Fruit fly (Drosophila melanogaster) whole organism, wandering third instar larva: ENCODE measurements around the gene dpr16.

Experiments used
- Abd-B ChIP-seq: fragments of >200 bp; optimal IDR thresholded peaks from 2 replicates; lab custom pipeline; 2017; ENCODE audit warnings: missing biosample characterization, missing genetic modification characterization
- CG32264 ChIP-seq: fragments of 200-800 bp; sonication (Bioruptor generic); optimal IDR thresholded peaks from 2 replicates; lab custom pipeline; 2016; ENCODE audit warnings: missing biosample characterization, missing genetic modification characterization
- CG9705 ChIP-seq: fragments of 200-800 bp; sonication (Bioruptor generic); optimal IDR thresholded peaks from 2 replicates; lab custom pipeline; 2018; ENCODE audit warnings: missing biosample characterization, mild to moderate bottlenecking, missing genetic modification characterization
- CrebA ChIP-seq: fragments of 200-800 bp; sonication (Bioruptor generic); optimal IDR thresholded peaks from 2 replicates; lab custom pipeline; 2016; ENCODE audit warnings: missing biosample characterization, mild to moderate bottlenecking, missing genetic modification characterization, borderline replicate concordance
- Dfd ChIP-seq: fragments of >200 bp; optimal IDR thresholded peaks from 2 replicates; lab custom pipeline; 2017; ENCODE audit warnings: missing biosample characterization, missing genetic modification characterization
- Dif ChIP-seq: fragments of 200-275, 200-300 bp; sonication (Bioruptor generic); optimal IDR thresholded peaks from 2 replicates; lab custom pipeline; 2018; ENCODE audit warnings: missing biosample characterization, missing genetic modification characterization; ENCODE audit not compliant: partially characterized antibody
- GATAd ChIP-seq: sonication (Bioruptor generic); optimal IDR thresholded peaks from 2 replicates; lab custom pipeline; 2016; ENCODE audit warnings: missing biosample characterization, missing genetic modification characterization
- HLH106 ChIP-seq: fragments of 200-800 bp; optimal IDR thresholded peaks from 3 replicates; lab custom pipeline; 2019; ENCODE audit warnings: missing biosample characterization, mild to moderate bottlenecking, missing genetic modification characterization, moderate library complexity
- Hnf4 ChIP-seq: fragments of 200-800 bp; sonication (Bioruptor generic); optimal IDR thresholded peaks from 2 replicates; lab custom pipeline; 2016; ENCODE audit warnings: missing biosample characterization, mild to moderate bottlenecking, missing genetic modification characterization
- Hr78 ChIP-seq: fragments of >200 bp; optimal IDR thresholded peaks from 2 replicates; lab custom pipeline; 2017; ENCODE audit warnings: missing biosample characterization, missing genetic modification characterization
- Hr83 ChIP-seq: fragments of 200-300 bp; sonication (Bioruptor generic); optimal IDR thresholded peaks from 2 replicates; lab custom pipeline; 2016; ENCODE audit warnings: missing biosample characterization, mild to moderate bottlenecking, missing genetic modification characterization, moderate library complexity; ENCODE audit not compliant: poor library complexity, severe bottlenecking
- Jra ChIP-seq: sonication (Bioruptor generic); optimal IDR thresholded peaks from 2 replicates; lab custom pipeline; 2016; ENCODE audit warnings: missing biosample characterization, missing genetic modification characterization
- Mio ChIP-seq: sonication (Bioruptor generic); optimal IDR thresholded peaks from 2 replicates; lab custom pipeline; 2016; ENCODE audit warnings: missing biosample characterization, missing genetic modification characterization
- Myc ChIP-seq: fragments of >200 bp; optimal IDR thresholded peaks from 2 replicates; lab custom pipeline; 2017
- N ChIP-seq: fragments of >200 bp; optimal IDR thresholded peaks from 2 replicates; lab custom pipeline; 2018; ENCODE audit warnings: missing biosample characterization, missing external identifiers, missing genetic modification characterization
- OdsH ChIP-seq: fragments of 200-800 bp; sonication (Bioruptor generic); optimal IDR thresholded peaks from 2 replicates; lab custom pipeline; 2016; ENCODE audit warnings: missing biosample characterization, mild to moderate bottlenecking, missing genetic modification characterization
- Rel ChIP-seq, 2 experiments: fragments of 200-800 bp; sonication (Bioruptor generic) in 1 of 2; optimal IDR thresholded peaks; 2 replicates in 1 of 2; 3 replicates in 1 of 2; lab custom pipeline; 2016 to 2019; ENCODE audit warnings: mild to moderate bottlenecking in 2 of 2, missing biosample characterization in 2 of 2, missing genetic modification characterization in 2 of 2, moderate library complexity in 1 of 2
- Sp1 ChIP-seq: fragments of 200-800 bp; sonication (Bioruptor generic); optimal IDR thresholded peaks from 3 replicates; lab custom pipeline; 2019; ENCODE audit warnings: missing biosample characterization, mild to moderate bottlenecking, missing genetic modification characterization, moderate library complexity
- Vsx2 ChIP-seq: fragments of 200-300, 225-300 bp; sonication (Bioruptor generic); optimal IDR thresholded peaks from 2 replicates; lab custom pipeline; 2018; ENCODE audit warnings: missing biosample characterization, missing genetic modification characterization; ENCODE audit not compliant: partially characterized antibody
- br ChIP-seq: fragments of 200-800 bp; sonication (Bioruptor generic); optimal IDR thresholded peaks from 2 replicates; lab custom pipeline; 2016; ENCODE audit warnings: missing biosample characterization, missing genetic modification characterization
- brk ChIP-seq: fragments of 200-800 bp; sonication (Bioruptor generic); optimal IDR thresholded peaks from 2 replicates; lab custom pipeline; 2016; ENCODE audit warnings: missing biosample characterization, mild to moderate bottlenecking, missing genetic modification characterization
- dl ChIP-seq, 2 experiments: fragments of 175-275, 200-275 bp in 1 of 2; fragments of 200-275 bp in 1 of 2; sonication (Bioruptor generic); optimal IDR thresholded peaks; lab custom pipeline; 2018; ENCODE audit warnings: mild to moderate bottlenecking in 2 of 2, missing biosample characterization in 2 of 2, missing genetic modification characterization in 2 of 2, moderate library complexity in 2 of 2; ENCODE audit not compliant: partially characterized antibody in 2 of 2, insufficient read depth in 1 of 2
- dmrt93B ChIP-seq: fragments of 200-800 bp; sonication (Bioruptor generic); optimal IDR thresholded peaks from 2 replicates; lab custom pipeline; 2018; ENCODE audit warnings: missing biosample characterization, mild to moderate bottlenecking, missing genetic modification characterization
- dsf ChIP-seq: sonication (Bioruptor generic); optimal IDR thresholded peaks from 2 replicates; lab custom pipeline; 2016; ENCODE audit warnings: missing biosample characterization, missing genetic modification characterization, borderline replicate concordance
- ey ChIP-seq: fragments of 200-800 bp; sonication (Bioruptor generic); optimal IDR thresholded peaks from 2 replicates; lab custom pipeline; 2016; ENCODE audit warnings: missing biosample characterization, missing genetic modification characterization
- foxo ChIP-seq, 2 experiments: fragments of 200-800 bp; sonication (Bioruptor generic); optimal IDR thresholded peaks; 2 replicates in 1 of 2; 3 replicates in 1 of 2; lab custom pipeline; 2016 to 2017; ENCODE audit warnings: missing biosample characterization in 2 of 2, missing genetic modification characterization in 2 of 2
- fru ChIP-seq: fragments of 200-800 bp; sonication (Bioruptor generic); optimal IDR thresholded peaks from 3 replicates; lab custom pipeline; 2016; ENCODE audit warnings: missing biosample characterization, mild to moderate bottlenecking, missing genetic modification characterization
- h ChIP-seq: fragments of 200-800 bp; sonication (Bioruptor generic); optimal IDR thresholded peaks from 3 replicates; lab custom pipeline; 2016; ENCODE audit warnings: missing biosample characterization, mild to moderate bottlenecking, missing genetic modification characterization
- jim ChIP-seq: fragments of 175-275, 200-325 bp; sonication (Bioruptor generic); optimal IDR thresholded peaks from 2 replicates; lab custom pipeline; 2016; ENCODE audit warnings: missing biosample characterization, mild to moderate bottlenecking, missing genetic modification characterization
- lola ChIP-seq: fragments of >200 bp; optimal IDR thresholded peaks from 2 replicates; lab custom pipeline; 2017; ENCODE audit warnings: missing biosample characterization, missing genetic modification characterization
- pan ChIP-seq: fragments of >200 bp; optimal IDR thresholded peaks from 2 replicates; lab custom pipeline; 2017
- psq ChIP-seq: fragments of 200-800 bp; sonication (Bioruptor generic); optimal IDR thresholded peaks from 3 replicates; lab custom pipeline; 2017; ENCODE audit warnings: missing biosample characterization, mild to moderate bottlenecking, missing genetic modification characterization, moderate library complexity
- rgr ChIP-seq: fragments of 200-800 bp; sonication (Bioruptor generic); optimal IDR thresholded peaks from 3 replicates; lab custom pipeline; 2016; ENCODE audit warnings: missing biosample characterization, mild to moderate bottlenecking, missing genetic modification characterization
- sage ChIP-seq: fragments of 200-800 bp; sonication (Bioruptor generic); optimal IDR thresholded peaks from 2 replicates; lab custom pipeline; 2016; ENCODE audit warnings: missing biosample characterization, mild to moderate bottlenecking, missing genetic modification characterization
- sv ChIP-seq: fragments of 200-800 bp; sonication (Bioruptor generic); optimal IDR thresholded peaks from 3 replicates; lab custom pipeline; 2016; ENCODE audit warnings: missing biosample characterization, missing genetic modification characterization
- tai ChIP-seq: sonication (Bioruptor generic); optimal IDR thresholded peaks from 2 replicates; lab custom pipeline; 2016; ENCODE audit warnings: missing biosample characterization, missing genetic modification characterization
- usp ChIP-seq: fragments of >200 bp; optimal IDR thresholded peaks from 2 replicates; lab custom pipeline; 2017; ENCODE audit warnings: missing biosample characterization, missing genetic modification characterization
- woc ChIP-seq: sonication (Bioruptor generic); optimal IDR thresholded peaks from 2 replicates; lab custom pipeline; 2016; ENCODE audit warnings: missing biosample characterization, mild to moderate bottlenecking, missing genetic modification characterization

The dpr16 gene

DNA sequence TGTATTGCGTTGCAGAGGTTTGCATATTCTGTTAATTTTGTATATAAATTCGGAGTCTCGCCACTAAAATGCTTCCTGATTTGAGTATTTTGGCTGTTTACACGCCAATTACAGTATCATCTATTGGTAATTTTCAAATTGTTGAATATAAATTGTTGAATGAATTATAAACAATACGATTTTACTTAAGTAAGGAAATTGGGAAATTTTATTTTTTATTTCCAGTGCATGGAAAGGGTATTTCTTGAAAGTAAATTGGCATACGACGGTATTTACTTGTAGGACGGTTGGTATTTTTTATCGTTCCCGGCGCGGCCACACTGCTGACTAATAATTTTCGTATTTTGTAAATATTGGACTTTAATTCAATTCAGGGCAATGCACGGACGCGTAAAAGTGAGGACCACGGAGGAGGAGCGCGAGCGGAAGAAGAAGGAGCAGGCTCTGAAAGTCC is 22.9 kb upstream of the dpr16 start, which contains the start of gene RabGGTa:
RabGGTa (plus strand) TSS at position 298 of the 454 bp plus-strand sequence.
- TF ChIP-seq ey (GFP tag; lab: Kevin White, UChicago) (peak; percentile 45), lola (GFP tag; lab: Kevin White, UChicago) (no peak), br (GFP tag; lab: Kevin White, UChicago) (peak; percentile 35), jim (GFP tag; lab: Kevin White, UChicago) (no peak), CrebA (no peak), Rel (GFP tag; optimal IDR thresholded peaks at IDR 0.05; lab: Kevin White, UChicago) (no peak), Rel (tag; optimal IDR thresholded peaks at IDR 0.05; lab: Kevin White, UChicago) (no peak), sv (GFP tag; lab: Kevin White, UChicago) (no peak), dl (GFP tag; optimal IDR thresholded peaks at IDR 0.05; lab: Kevin White, UChicago; ENCODE audit: insufficient read depth in 1 of 2, partially characterized antibody in 2 of 2) (no peak), Sp1 (peak; percentile 54), brk (GFP tag; lab: Kevin White, UChicago) (no peak), dsf (GFP tag; lab: Kevin White, UChicago) (no peak), Mio (GFP tag; lab: Kevin White, UChicago) (no peak), foxo (GFP tag; optimal IDR thresholded peaks at IDR 0.05; lab: Kevin White, UChicago) (peak in 1 of 2 experiments; percentile 51), h (GFP tag; lab: Kevin White, UChicago) (peak; percentile 51), Hr83 (GFP tag; lab: Kevin White, UChicago) (no peak), N (GFP tag; lab: Kevin White, UChicago) (no peak), woc (GFP tag; lab: Kevin White, UChicago) (peak; percentile 24), usp (GFP tag; lab: Kevin White, UChicago) (no peak), Hr78 (no peak), Dif (GFP tag; lab: Kevin White, UChicago) (no peak), CG32264 (no peak), sage (no peak), rgr (GFP tag; lab: Kevin White, UChicago) (peak; percentile 40), Jra (GFP tag; lab: Kevin White, UChicago) (peak; percentile 53), Abd-B (GFP tag; lab: Kevin White, UChicago) (no peak), fru (GFP tag; lab: Kevin White, UChicago) (peak; percentile 66), GATAd (peak; percentile 25), psq (GFP tag; lab: Kevin White, UChicago) (no peak), Hnf4 (GFP tag; lab: Kevin White, UChicago) (no peak), dmrt93B (peak; percentile 22), OdsH (peak; percentile 33), CG9705 (peak; percentile 11), Vsx2 (GFP tag; lab: Kevin White, UChicago) (no peak), pan (lab: Kevin White, UChicago) (no peak), Myc (lab: Kevin White, UChicago) (no peak), tai (GFP tag; lab: Kevin White, UChicago) (peak; percentile 40), HLH106 (tag; lab: Kevin White, UChicago) (peak; percentile 68), Dfd (GFP tag; lab: Kevin White, UChicago) (no peak)

DNA sequence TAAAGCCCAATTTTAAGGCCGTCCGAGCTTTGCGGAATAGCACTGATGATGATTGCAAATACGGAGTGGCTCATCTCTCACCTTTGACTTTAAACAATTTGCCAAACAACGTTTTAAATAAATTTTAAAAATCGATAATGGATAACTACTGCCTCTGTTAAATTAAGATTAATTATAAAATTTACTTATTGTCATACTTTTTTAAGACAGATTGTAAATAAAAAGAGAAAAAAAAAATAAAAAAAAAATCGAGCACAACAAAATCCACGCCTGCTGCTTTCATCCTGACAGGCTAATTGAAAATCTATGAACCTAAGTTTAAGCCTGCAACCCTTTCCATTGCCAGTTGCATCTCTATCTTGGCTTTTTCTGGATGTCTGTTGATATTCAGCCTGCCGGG is 11.8 kb upstream of the dpr16 start, which contains the start of gene CG12589:
CG12589 (minus strand) TSS at position 101 of the 400 bp plus-strand sequence.
- no peak for TF ChIP-seq Dfd (GFP tag; lab: Kevin White, UChicago)
- TF ChIP-seq CrebA = no peak
- TF ChIP-seq OdsH = no peak
- TF ChIP-seq psq (GFP tag; lab: Kevin White, UChicago) = no peak
- TF ChIP-seq rgr (GFP tag; lab: Kevin White, UChicago) = no peak
- no peak for TF ChIP-seq N (GFP tag; lab: Kevin White, UChicago)
- TF ChIP-seq br (GFP tag; lab: Kevin White, UChicago) = no peak
- no peak for TF ChIP-seq CG9705
- TF ChIP-seq CG32264 = no peak
